Worm (Caenorhabditis elegans) whole organism, mixed stage, embryonic: ENCODE measurements around the gene Y1A5A.1.

Source experiments
- M03D4.4 ChIP-seq: sonication (generic microtip); optimal IDR thresholded peaks from 2 replicates; lab custom pipeline; 2017; ENCODE audit warnings: mild to moderate bottlenecking, missing genetic modification characterization, missing compliant biosample characterization
- bed-3 ChIP-seq: fragments of 200-800 bp; sonication (Bioruptor generic); optimal IDR thresholded peaks from 3 replicates; lab custom pipeline; 2018; ENCODE audit warnings: mild to moderate bottlenecking, missing genetic modification characterization, moderate library complexity, missing compliant biosample characterization
- blmp-1 ChIP-seq: fragments of 150-350 bp; optimal IDR thresholded peaks from 2 replicates; lab custom pipeline; 2014; ENCODE audit warnings: missing biosample characterization, missing genetic modification characterization
- ceh-39 ChIP-seq: fragments of 150-350 bp; optimal IDR thresholded peaks from 2 replicates; lab custom pipeline; 2014; ENCODE audit warnings: missing biosample characterization, missing genetic modification characterization
- ceh-43 ChIP-seq: fragments of 200-800 bp; sonication (Bioruptor generic); optimal IDR thresholded peaks from 2 replicates; lab custom pipeline; 2018; ENCODE audit warnings: mild to moderate bottlenecking, missing genetic modification characterization, moderate library complexity, missing compliant biosample characterization
- ceh-83 ChIP-seq: fragments of 200-800 bp; sonication (Bioruptor generic); optimal IDR thresholded peaks from 2 replicates; lab custom pipeline; 2018; ENCODE audit warnings: mild to moderate bottlenecking, missing genetic modification characterization, missing compliant biosample characterization
- ces-1 ChIP-seq: fragments of 150-350 bp; optimal IDR thresholded peaks from 2 replicates; lab custom pipeline; 2014; ENCODE audit warnings: missing biosample characterization, missing genetic modification reagents, missing genetic modification characterization
- cnd-1 ChIP-seq: fragments of 200-800 bp; sonication (Bioruptor generic); optimal IDR thresholded peaks from 2 replicates; lab custom pipeline; 2018; ENCODE audit warnings: mild to moderate bottlenecking, missing genetic modification characterization, missing compliant biosample characterization
- drap-1 ChIP-seq: fragments of 200-800 bp; sonication (Bioruptor generic); optimal IDR thresholded peaks from 3 replicates; lab custom pipeline; 2018; ENCODE audit warnings: mild to moderate bottlenecking, missing genetic modification characterization, missing compliant biosample characterization
- elt-1 ChIP-seq: sonication (generic microtip); optimal IDR thresholded peaks from 2 replicates; lab custom pipeline; 2017; ENCODE audit warnings: missing genetic modification characterization, mild to moderate bottlenecking, missing compliant biosample characterization, antibody characterized with exemption, moderate library complexity, borderline replicate concordance; ENCODE audit not compliant: insufficient read depth
- elt-3 ChIP-seq: fragments of 150-350 bp; optimal IDR thresholded peaks from 2 replicates; lab custom pipeline; 2014; ENCODE audit warnings: missing biosample characterization, missing genetic modification characterization
- flh-1 ChIP-seq: fragments of 200-800 bp; sonication (Bioruptor generic); optimal IDR thresholded peaks from 2 replicates; lab custom pipeline; 2018; ENCODE audit warnings: mild to moderate bottlenecking, missing genetic modification characterization, moderate library complexity, missing compliant biosample characterization
- ham-2 ChIP-seq: fragments of 200-800 bp; sonication (Bioruptor generic); optimal IDR thresholded peaks from 2 replicates; lab custom pipeline; 2018; ENCODE audit warnings: mild to moderate bottlenecking, missing genetic modification characterization, missing compliant biosample characterization
- hlh-1 ChIP-seq: fragments of 150-350 bp; optimal IDR thresholded peaks from 2 replicates; lab custom pipeline; 2014; ENCODE audit warnings: missing biosample characterization, missing genetic modification reagents, missing genetic modification characterization
- lin-13 ChIP-seq: fragments of 150-350 bp; optimal IDR thresholded peaks from 2 replicates; lab custom pipeline; 2014; ENCODE audit warnings: missing biosample characterization, missing genetic modification characterization
- lin-32 ChIP-seq: fragments of 200-800 bp; sonication (Bioruptor generic); optimal IDR thresholded peaks from 2 replicates; lab custom pipeline; 2018; ENCODE audit warnings: mild to moderate bottlenecking, missing genetic modification characterization, missing compliant biosample characterization
- lsy-2 ChIP-seq: fragments of 150-350 bp; optimal IDR thresholded peaks from 2 replicates; lab custom pipeline; 2014; ENCODE audit warnings: missing biosample characterization, missing genetic modification characterization
- mab-5 ChIP-seq: fragments of 150-350 bp; optimal IDR thresholded peaks from 2 replicates; lab custom pipeline; 2014; ENCODE audit warnings: missing biosample characterization, missing genetic modification characterization
- mep-1 ChIP-seq: fragments of 150-350 bp; optimal IDR thresholded peaks from 2 replicates; lab custom pipeline; 2017; ENCODE audit warnings: missing biosample characterization, missing genetic modification reagents, missing genetic modification characterization, inconsistent platforms
- mls-2 ChIP-seq: sonication (generic microtip); optimal IDR thresholded peaks from 2 replicates; lab custom pipeline; 2016; ENCODE audit warnings: mild to moderate bottlenecking, missing genetic modification characterization, moderate library complexity, missing compliant biosample characterization
- nhr-12 ChIP-seq: fragments of 150-350 bp; optimal IDR thresholded peaks from 2 replicates; lab custom pipeline; 2014; ENCODE audit warnings: missing biosample characterization, missing genetic modification characterization
- nhr-2 ChIP-seq: fragments of 150-350 bp; optimal IDR thresholded peaks from 2 replicates; lab custom pipeline; 2014; ENCODE audit warnings: missing biosample characterization, missing genetic modification characterization
- nhr-237 ChIP-seq: fragments of 150-350 bp; optimal IDR thresholded peaks from 2 replicates; lab custom pipeline; 2014; ENCODE audit warnings: missing biosample characterization, missing genetic modification characterization
- nhr-28 ChIP-seq: fragments of 150-350 bp; optimal IDR thresholded peaks from 2 replicates; lab custom pipeline; 2014; ENCODE audit warnings: missing biosample characterization, missing genetic modification characterization
- nhr-76 ChIP-seq: sonication (generic microtip); optimal IDR thresholded peaks from 2 replicates; lab custom pipeline; 2017; ENCODE audit warnings: missing biosample characterization, missing genetic modification characterization
- pha-4 ChIP-seq: fragments of 150-350 bp; optimal IDR thresholded peaks from 2 replicates; lab custom pipeline; 2018; ENCODE audit warnings: missing biosample characterization, missing genetic modification reagents, missing genetic modification characterization
- sem-2 ChIP-seq: fragments of 200-800 bp; sonication (Bioruptor generic); optimal IDR thresholded peaks from 2 replicates; lab custom pipeline; 2018; ENCODE audit warnings: mild to moderate bottlenecking, missing genetic modification characterization, missing compliant biosample characterization
- snpc-4 ChIP-seq: fragments of 150-350 bp; optimal IDR thresholded peaks from 2 replicates; lab custom pipeline; 2014; ENCODE audit warnings: missing biosample characterization, missing genetic modification characterization
- sptf-1 ChIP-seq: sonication (generic microtip); optimal IDR thresholded peaks from 2 replicates; lab custom pipeline; 2017; ENCODE audit warnings: mild to moderate bottlenecking, missing genetic modification characterization, moderate library complexity, missing compliant biosample characterization
- tbx-8 ChIP-seq: fragments of 200-800 bp; sonication (Bioruptor generic); optimal IDR thresholded peaks from 2 replicates; lab custom pipeline; 2018; ENCODE audit warnings: mild to moderate bottlenecking, missing genetic modification characterization, moderate library complexity, missing compliant biosample characterization
- unc-120 ChIP-seq: sonication (generic microtip); optimal IDR thresholded peaks from 2 replicates; lab custom pipeline; 2017; ENCODE audit warnings: missing genetic modification characterization, missing compliant biosample characterization; ENCODE audit not compliant: poor library complexity, severe bottlenecking
- unc-39 ChIP-seq: fragments of 150-350 bp; optimal IDR thresholded peaks from 2 replicates; lab custom pipeline; 2014; ENCODE audit warnings: missing biosample characterization, missing genetic modification characterization
- unc-62 ChIP-seq: fragments of 150-350 bp; optimal IDR thresholded peaks from 2 replicates; lab custom pipeline; 2014; ENCODE audit warnings: missing biosample characterization, missing genetic modification reagents, missing genetic modification characterization
- zip-8 ChIP-seq: fragments of 150-350 bp; optimal IDR thresholded peaks from 2 replicates; lab custom pipeline; 2014; ENCODE audit warnings: missing biosample characterization, missing genetic modification characterization
- ztf-11 ChIP-seq: fragments of 150-350 bp; optimal IDR thresholded peaks from 2 replicates; lab custom pipeline; 2014; ENCODE audit warnings: missing biosample characterization, missing genetic modification characterization

The Y1A5A.1 gene

ce11 chrIII:3986368-3986767 lies at the start of gene Y1A5A.1:
Gene Y1A5A.1 (minus strand): TSS chrIII:3986661.
- no peak for TF ChIP-seq ceh-83 (GFP tag; lab: Kevin White, UChicago)
- TF ChIP-seq mab-5 (tag; lab: Kevin White, UChicago), result no peak
- no peak for TF ChIP-seq M03D4.4 (tag; lab: Kevin White, UChicago)
- no peak for TF ChIP-seq lin-32
- TF ChIP-seq ceh-39 (tag; lab: Kevin White, UChicago), result no peak
- TF ChIP-seq lin-13, result no peak
- TF ChIP-seq ceh-43 (GFP tag; lab: Kevin White, UChicago), result no peak
- no peak for TF ChIP-seq drap-1 (GFP tag; lab: Kevin White, UChicago)
- TF ChIP-seq nhr-76, result no peak
- TF ChIP-seq snpc-4, result no peak
- no peak for TF ChIP-seq cnd-1 (tag; lab: Kevin White, UChicago)
- no peak for TF ChIP-seq sem-2 (GFP tag; lab: Kevin White, UChicago)
- no peak for TF ChIP-seq pha-4
- TF ChIP-seq tbx-8, result no peak

ce11 chrIII:4034984-4035383 lies 48.5 kb upstream of the Y1A5A.1 start:
- peak; percentile 94 for TF ChIP-seq ces-1
- no peak for TF ChIP-seq ceh-39 (tag; lab: Kevin White, UChicago)

- TF ChIP-seq ceh-43 (GFP tag; lab: Kevin White, UChicago), result no peak
- no peak for TF ChIP-seq flh-1 (GFP tag; lab: Kevin White, UChicago)
These were observed 44.4 kb upstream of the Y1A5A.1 start for ce11 chrIII:4030839-4031238.

ce11 chrIII:4028061-4028460 lies 41.6 kb upstream of the Y1A5A.1 start, which contains the start of gene T02C12.5:
Gene T02C12.5 (minus strand): TSS chrIII:4028161.
- no peak for TF ChIP-seq bed-3
- TF ChIP-seq nhr-12 (tag; lab: Kevin White, UChicago), result no peak
- peak; percentile 86 for TF ChIP-seq ces-1

ce11 chrIII:4021866-4022265 lies 35.4 kb upstream of the Y1A5A.1 start, which contains the start of gene tftc-5:
Gene tftc-5 (plus strand): TSS chrIII:4022166.
- no peak for TF ChIP-seq sptf-1 (tag; lab: Kevin White, UChicago)
- TF ChIP-seq ces-1, result no peak
- TF ChIP-seq unc-39 (tag; lab: Kevin White, UChicago), result no peak
- no peak for TF ChIP-seq elt-1 (tag; lab: Kevin White, UChicago)
- TF ChIP-seq snpc-4, result no peak
- TF ChIP-seq M03D4.4 (tag; lab: Kevin White, UChicago), result no peak
- TF ChIP-seq bed-3, result no peak
- TF ChIP-seq drap-1 (GFP tag; lab: Kevin White, UChicago), result no peak
- no peak for TF ChIP-seq mep-1 (tag; lab: Kevin White, UChicago)
- no peak for TF ChIP-seq nhr-76
- TF ChIP-seq mab-5 (tag; lab: Kevin White, UChicago), result no peak
- no peak for TF ChIP-seq nhr-2 (tag; lab: Kevin White, UChicago)
- TF ChIP-seq lin-13, result no peak
- no peak for TF ChIP-seq ceh-39 (tag; lab: Kevin White, UChicago)

ce11 chrIII:4019801-4020200 lies 33.3 kb upstream of the Y1A5A.1 start, which contains the start of gene snpc-3.4:
Gene snpc-3.4 (plus strand): TSS chrIII:4020037.
- TF ChIP-seq mab-5 (tag; lab: Kevin White, UChicago) (no peak), lin-13 (peak; percentile 38), unc-120 (tag; lab: Kevin White, UChicago) (no peak), drap-1 (GFP tag; lab: Kevin White, UChicago) (no peak), ham-2 (GFP tag; lab: Kevin White, UChicago) (no peak), ceh-43 (GFP tag; lab: Kevin White, UChicago) (no peak), nhr-237 (tag; lab: Kevin White, UChicago) (peak; percentile 44), lin-32 (no peak), lsy-2 (tag; lab: Kevin White, UChicago) (peak; percentile 97), sem-2 (GFP tag; lab: Kevin White, UChicago) (no peak), mls-2 (no peak), ztf-11 (tag; lab: Kevin White, UChicago) (no peak), elt-1 (tag; lab: Kevin White, UChicago) (no peak), ces-1 (peak; percentile 66), nhr-12 (tag; lab: Kevin White, UChicago) (no peak), zip-8 (tag; lab: Kevin White, UChicago) (no peak), cnd-1 (tag; lab: Kevin White, UChicago) (no peak), bed-3 (no peak), sptf-1 (tag; lab: Kevin White, UChicago) (peak; percentile 26), nhr-2 (tag; lab: Kevin White, UChicago) (no peak), elt-3 (tag; lab: Kevin White, UChicago) (no peak), M03D4.4 (tag; lab: Kevin White, UChicago) (no peak), mep-1 (tag; lab: Kevin White, UChicago) (peak; percentile 77), blmp-1 (tag; lab: Kevin White, UChicago) (no peak), tbx-8 (no peak), ceh-39 (tag; lab: Kevin White, UChicago) (peak; percentile 62), pha-4 (peak; percentile 37), ceh-83 (GFP tag; lab: Kevin White, UChicago) (no peak), nhr-28 (no peak), unc-39 (tag; lab: Kevin White, UChicago) (no peak), hlh-1 (tag; lab: Kevin White, UChicago) (no peak), flh-1 (GFP tag; lab: Kevin White, UChicago) (no peak), nhr-76 (no peak), unc-62 (GFP tag; lab: Kevin White, UChicago) (no peak), snpc-4 (no peak)
